Worm (Caenorhabditis elegans): ENCODE data around the gene cdd-2.

ce11 chrIV:7551254-7551653 lies 3.6 kb upstream of the cdd-2 start:
- no peak for TF ChIP-seq pha-4 (tag; optimal IDR thresholded peaks at IDR 0.05)
- TF ChIP-seq ceh-82 (tag; optimal IDR thresholded peaks at IDR 0.05): no peak
- TF ChIP-seq pqm-1 (tag; optimal IDR thresholded peaks at IDR 0.05): no peak
- TF ChIP-seq nhr-237 (tag; optimal IDR thresholded peaks at IDR 0.05): no peak
- TF ChIP-seq R02D3.7 (tag; optimal IDR thresholded peaks at IDR 0.05): no peak
- no peak for TF ChIP-seq daf-12 (tag; optimal IDR thresholded peaks at IDR 0.05)
- no peak for TF ChIP-seq skn-1 (tag; optimal IDR thresholded peaks at IDR 0.05)
- TF ChIP-seq nhr-11 (tag; optimal IDR thresholded peaks at IDR 0.05): no peak
- no peak for TF ChIP-seq egl-27 (tag; optimal IDR thresholded peaks at IDR 0.05)
- TF ChIP-seq ama-1 (optimal IDR thresholded peaks at IDR 0.05): no peak
- TF ChIP-seq zag-1 (tag; optimal IDR thresholded peaks at IDR 0.05): no peak
- TF ChIP-seq ztf-4 (tag; optimal IDR thresholded peaks at IDR 0.05): no peak
- TF ChIP-seq nhr-12 (tag; optimal IDR thresholded peaks at IDR 0.05): no peak
- TF ChIP-seq unc-62 (GFP tag; optimal IDR thresholded peaks at IDR 0.05): no peak

Data from whole organism, L3 larva.